Worm (Caenorhabditis elegans) whole organism, young adult: ENCODE data around the gene fbxl-1.

Source experiments
- B0035.1 ChIP-seq: sonication (generic microtip); optimal IDR thresholded peaks from 2 replicates; lab custom pipeline; 2016; ENCODE audit warnings: missing genetic modification characterization, mild to moderate bottlenecking, missing compliant biosample characterization, missing genotype, missing genetic modification reagents
- B0261.1 ChIP-seq: sonication (generic microtip); optimal IDR thresholded peaks from 2 replicates; lab custom pipeline; 2016; ENCODE audit warnings: mild to moderate bottlenecking, missing genetic modification characterization, moderate library complexity, missing compliant biosample characterization
- C17E4.6 ChIP-seq: fragments of 200-800 bp; sonication (Bioruptor generic); IDR thresholded peaks from 2 replicates; pipeline ENCODE4 v1.3.6; 2022; ENCODE audit warnings: missing genetic modification reagents, missing genetic modification characterization, missing compliant biosample characterization
- F22D6.2 ChIP-seq: sonication (generic microtip); optimal IDR thresholded peaks from 2 replicates; lab custom pipeline; 2016; ENCODE audit warnings: mild to moderate bottlenecking, missing genetic modification characterization, missing compliant biosample characterization
- F37B4.10 ChIP-seq: fragments of 200-800 bp; sonication (Bioruptor generic); IDR thresholded peaks from 2 replicates; pipeline ENCODE4 v1.3.6; 2022; ENCODE audit warnings: missing genetic modification characterization, missing compliant biosample characterization
- K12H6.12 ChIP-seq: fragments of 200-800 bp; sonication (Bioruptor generic); optimal IDR thresholded peaks from 2 replicates; lab custom pipeline; 2018; ENCODE audit warnings: mild to moderate bottlenecking, missing genetic modification characterization, missing compliant biosample characterization
- T07F8.4 ChIP-seq: sonication (generic microtip); optimal IDR thresholded peaks from 2 replicates; lab custom pipeline; 2016; ENCODE audit warnings: mild to moderate bottlenecking, missing genetic modification characterization, moderate library complexity, missing compliant biosample characterization
- aptf-2 ChIP-seq: fragments of 200-800 bp; sonication (Bioruptor generic); conservative IDR thresholded peaks from 2 replicates; pipeline ENCODE4 v1.3.6; 2022; ENCODE audit warnings: missing genetic modification reagents, missing genetic modification characterization, missing compliant biosample characterization
- atf-7 ChIP-seq: sonication (generic microtip); optimal IDR thresholded peaks from 2 replicates; lab custom pipeline; 2017; ENCODE audit warnings: mild to moderate bottlenecking, missing genetic modification characterization, missing compliant biosample characterization
- attf-3 ChIP-seq: fragments of 200-800 bp; sonication (Bioruptor generic); conservative IDR thresholded peaks from 2 replicates; pipeline ENCODE4 v1.3.6; 2022; ENCODE audit warnings: missing genetic modification reagents, missing genetic modification characterization, missing compliant biosample characterization
- bed-1 ChIP-seq: fragments of 200-800 bp; sonication (Bioruptor generic); IDR thresholded peaks from 2 replicates; pipeline ENCODE4 v1.3.6; 2022; ENCODE audit warnings: missing genetic modification reagents, missing genetic modification characterization, missing compliant biosample characterization
- bed-2 ChIP-seq: fragments of 200-800 bp; sonication (Bioruptor generic); IDR thresholded peaks from 2 replicates; pipeline ENCODE4 v1.3.6; 2022; ENCODE audit warnings: missing genetic modification reagents, missing genetic modification characterization, missing compliant biosample characterization
- ccch-3 ChIP-seq: fragments of 200-800 bp; sonication (Bioruptor generic); optimal IDR thresholded peaks from 2 replicates; lab custom pipeline; 2018; ENCODE audit warnings: mild to moderate bottlenecking, missing genetic modification characterization, missing compliant biosample characterization
- ceh-79 ChIP-seq: sonication (generic microtip); optimal IDR thresholded peaks from 2 replicates; lab custom pipeline; 2017; ENCODE audit warnings: mild to moderate bottlenecking, missing genetic modification characterization, missing compliant biosample characterization
- ceh-91 ChIP-seq: fragments of 200-800 bp; sonication (Bioruptor generic); IDR thresholded peaks from 2 replicates; pipeline ENCODE4 v1.3.6; 2022; ENCODE audit warnings: missing genetic modification reagents, missing genetic modification characterization, missing compliant biosample characterization
- dpl-1 ChIP-seq: fragments of 150-350 bp; optimal IDR thresholded peaks from 2 replicates; lab custom pipeline; 2014; ENCODE audit warnings: missing biosample characterization, missing genetic modification reagents, missing genetic modification characterization
- hlh-12 ChIP-seq: sonication (generic microtip); optimal IDR thresholded peaks from 2 replicates; lab custom pipeline; 2016; ENCODE audit warnings: missing genetic modification characterization, missing compliant biosample characterization
- hmg-1.2 ChIP-seq: fragments of 200-800 bp; sonication (Bioruptor generic); IDR thresholded peaks from 2 replicates; pipeline ENCODE4 v1.3.6; 2022; ENCODE audit warnings: missing genetic modification reagents, missing genetic modification characterization, missing compliant biosample characterization
- let-526 ChIP-seq: fragments of 200-800 bp; sonication (Bioruptor generic); IDR thresholded peaks from 2 replicates; pipeline ENCODE4 v1.3.6; 2022; ENCODE audit warnings: missing genetic modification reagents, missing genetic modification characterization, missing compliant biosample characterization
- lin-35 ChIP-seq, 3 experiments: fragments of 150-350 bp in 2 of 3; sonication (generic microtip) in 1 of 3; optimal IDR thresholded peaks; 2 replicates each; lab custom pipeline; 2014 to 2018; ENCODE audit warnings: missing biosample characterization in 3 of 3, missing genetic modification characterization in 3 of 3, missing genetic modification reagents in 3 of 3
- lin-54 ChIP-seq: fragments of 200-800 bp; sonication (Bioruptor generic); optimal IDR thresholded peaks from 2 replicates; lab custom pipeline; 2018; ENCODE audit warnings: mild to moderate bottlenecking, missing genetic modification characterization, missing compliant biosample characterization
- lsl-1 ChIP-seq: fragments of 200-800 bp; sonication (Bioruptor generic); optimal IDR thresholded peaks from 2 replicates; lab custom pipeline; 2018; ENCODE audit warnings: mild to moderate bottlenecking, missing genetic modification characterization, moderate library complexity, missing compliant biosample characterization
- madf-3 ChIP-seq: fragments of 200-800 bp; sonication (Bioruptor generic); IDR thresholded peaks from 2 replicates; pipeline ENCODE4 v1.3.6; 2022; ENCODE audit warnings: missing genetic modification reagents, missing genetic modification characterization, missing compliant biosample characterization
- madf-6 ChIP-seq: fragments of 200-800 bp; sonication (Bioruptor generic); IDR thresholded peaks from 2 replicates; pipeline ENCODE4 v1.3.6; 2022; ENCODE audit warnings: missing genetic modification reagents, missing genetic modification characterization, missing compliant biosample characterization
- madf-8 ChIP-seq: fragments of 200-800 bp; sonication (Bioruptor generic); conservative IDR thresholded peaks from 2 replicates; pipeline ENCODE4 v1.3.6; 2022; ENCODE audit warnings: missing genetic modification reagents, missing genetic modification characterization, missing compliant biosample characterization
- nfyb-1 ChIP-seq: fragments of 200-800 bp; sonication (Bioruptor generic); IDR thresholded peaks from 2 replicates; pipeline ENCODE4 v1.3.6; 2022; ENCODE audit warnings: missing genetic modification reagents, missing genetic modification characterization, missing compliant biosample characterization
- snpc-1.1 ChIP-seq: sonication (generic microtip); optimal IDR thresholded peaks from 2 replicates; lab custom pipeline; 2017; ENCODE audit warnings: missing genetic modification characterization, mild to moderate bottlenecking, missing compliant biosample characterization, antibody characterized with exemption, moderate library complexity, missing genotype, missing genetic modification reagents; ENCODE audit not compliant: insufficient read depth
- snpc-1.3 ChIP-seq: sonication (generic microtip); optimal IDR thresholded peaks from 2 replicates; lab custom pipeline; 2017; ENCODE audit warnings: missing genetic modification characterization, mild to moderate bottlenecking, missing compliant biosample characterization, antibody characterized with exemption, moderate library complexity, missing genotype, missing genetic modification reagents; ENCODE audit not compliant: insufficient read depth
- unc-130 ChIP-seq: sonication (generic microtip); optimal IDR thresholded peaks from 2 replicates; lab custom pipeline; 2016; ENCODE audit warnings: missing genetic modification reagents, missing genetic modification characterization, missing compliant biosample characterization
- ztf-26 ChIP-seq: sonication (generic microtip); optimal IDR thresholded peaks from 2 replicates; lab custom pipeline; 2017; ENCODE audit warnings: missing genetic modification characterization, missing compliant biosample characterization
- ztf-3 ChIP-seq: fragments of 200-800 bp; sonication (Bioruptor generic); optimal IDR thresholded peaks from 2 replicates; lab custom pipeline; 2018; ENCODE audit warnings: mild to moderate bottlenecking, missing genetic modification characterization, missing compliant biosample characterization

The fbxl-1 gene

DNA sequence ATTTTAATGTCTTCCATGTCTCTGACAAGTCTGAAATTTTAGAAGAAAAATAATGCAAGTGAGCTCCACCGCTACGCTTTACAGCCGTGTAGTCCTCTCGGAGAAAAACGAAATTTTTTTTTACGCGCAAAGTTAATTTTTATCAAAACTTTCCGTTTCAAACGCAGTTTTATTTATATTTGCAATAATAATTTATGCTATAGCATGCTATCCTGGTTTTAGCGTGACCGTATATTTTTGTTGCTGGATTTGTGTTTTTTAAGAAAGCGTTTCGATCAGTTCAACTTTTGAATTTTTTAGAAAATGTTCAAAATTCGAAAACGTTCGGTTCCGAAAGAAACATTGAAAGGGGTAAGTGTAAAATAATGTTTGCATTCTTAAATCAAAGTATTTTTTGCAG is 35.9 kb upstream of the fbxl-1 start, which contains the start of gene C50C3.1:
Gene C50C3.1 (plus strand): TSS at position 301 of the 400 bp plus-strand sequence.
- no peak for TF ChIP-seq bed-1 (GFP tag; lab: Robert Waterston, UW)
- TF ChIP-seq lsl-1: peak; percentile 48
- no peak for TF ChIP-seq lin-54 (GFP tag; lab: Kevin White, UChicago)
- no peak for TF ChIP-seq madf-6 (GFP tag; lab: Robert Waterston, UW)
- TF ChIP-seq attf-3 (GFP tag; lab: Robert Waterston, UW): no peak
- TF ChIP-seq hmg-1.2 (GFP tag; lab: Robert Waterston, UW): peak; percentile 36; the same call in 1 of the 2 replicates

DNA sequence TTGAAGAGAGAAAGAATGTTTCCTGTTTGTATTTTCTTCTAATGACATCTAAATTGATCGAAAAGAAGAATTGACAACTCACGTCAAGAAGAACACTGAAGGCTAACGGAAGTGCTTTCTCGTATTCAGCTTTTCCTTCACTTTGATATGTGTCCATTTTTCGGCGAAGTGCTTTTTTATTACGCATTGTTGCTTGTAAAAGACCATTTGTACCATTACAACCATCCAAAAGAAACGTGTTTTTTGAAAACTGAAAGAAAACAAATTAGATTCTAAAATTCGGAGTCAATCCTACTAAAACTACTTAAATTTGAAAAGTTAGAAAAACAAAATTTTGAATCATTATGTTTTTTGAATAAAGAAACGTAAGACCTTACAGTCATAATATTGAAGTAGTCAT is 28.6 kb upstream of the fbxl-1 start:
- TF ChIP-seq lsl-1 (no peak), nfyb-1 (GFP tag; lab: Robert Waterston, UW) (no peak), dpl-1 (GFP tag; lab: Kevin White, UChicago) (no peak), F37B4.10 (GFP tag; lab: Robert Waterston, UW) (no peak), bed-2 (GFP tag; lab: Robert Waterston, UW) (no peak), T07F8.4 (tag; lab: Kevin White, UChicago) (no peak), madf-8 (GFP tag; lab: Robert Waterston, UW) (no peak), lin-54 (GFP tag; lab: Kevin White, UChicago) (no peak), snpc-1.1 (tag; lab: Kevin White, UChicago) (no peak), B0035.1 (tag; lab: Kevin White, UChicago) (no peak), F22D6.2 (tag; lab: Kevin White, UChicago) (no peak), ztf-26 (tag; lab: Kevin White, UChicago) (no peak), B0261.1 (tag; lab: Kevin White, UChicago) (no peak), C17E4.6 (no peak), atf-7 (tag; lab: Kevin White, UChicago) (no peak)

DNA sequence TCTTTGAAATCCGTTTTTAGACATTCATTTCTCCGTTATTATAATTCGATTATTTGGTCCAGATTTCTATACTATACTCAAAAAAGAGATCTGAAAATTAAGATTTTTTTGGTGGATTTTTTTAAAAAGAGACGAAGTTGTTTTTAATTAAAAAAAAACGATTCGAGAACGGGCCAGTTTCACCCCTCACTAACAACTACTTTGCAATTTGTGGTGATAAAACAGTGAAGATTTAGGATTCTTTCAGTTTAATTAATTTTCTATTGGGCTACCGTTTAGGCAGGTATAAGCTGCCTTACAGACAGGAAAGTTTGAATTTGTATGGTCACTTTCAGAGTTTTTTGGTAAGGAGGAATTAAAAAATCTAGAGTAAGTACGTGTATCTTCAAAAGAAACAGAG is 26.5 kb upstream of the fbxl-1 start, which contains the start of gene unc-36:
Gene unc-36 (minus strand): TSS at position 101 of the 400 bp plus-strand sequence.
- TF ChIP-seq snpc-1.3 (tag; lab: Kevin White, UChicago) (no peak), ceh-91 (GFP tag; lab: Robert Waterston, UW) (no peak), ceh-79 (tag; lab: Kevin White, UChicago) (no peak), unc-130 (GFP tag; lab: Kevin White, UChicago) (no peak), madf-3 (GFP tag; lab: Robert Waterston, UW) (no peak), lin-35 (GFP tag; optimal IDR thresholded peaks at IDR 0.05; lab: Kevin White, UChicago) (no peak), ccch-3 (no peak), attf-3 (GFP tag; lab: Robert Waterston, UW) (no peak)

DNA sequence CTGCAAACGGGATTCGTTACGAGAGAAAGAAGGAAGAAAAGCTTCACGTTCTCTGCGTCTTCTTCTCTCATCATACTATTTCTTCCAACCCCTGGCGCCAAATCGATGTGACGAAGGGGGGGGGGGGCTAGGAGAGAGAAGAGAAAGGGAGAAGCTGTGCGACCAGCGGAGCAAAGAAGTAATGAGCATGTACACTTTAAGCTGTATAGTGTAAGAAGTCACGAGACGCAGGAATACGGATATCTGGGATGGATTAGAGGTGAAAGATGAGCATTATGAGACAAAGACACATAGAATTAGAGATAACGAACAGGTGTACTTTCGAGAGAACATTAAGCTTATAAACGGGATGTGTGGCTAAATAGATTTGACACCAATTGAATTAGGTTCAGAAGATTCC is 25.9 kb upstream of the fbxl-1 start:
- TF ChIP-seq F22D6.2 (tag; lab: Kevin White, UChicago) (no peak), T07F8.4 (tag; lab: Kevin White, UChicago) (no peak), K12H6.12 (tag; lab: Kevin White, UChicago) (peak; percentile 65)

DNA sequence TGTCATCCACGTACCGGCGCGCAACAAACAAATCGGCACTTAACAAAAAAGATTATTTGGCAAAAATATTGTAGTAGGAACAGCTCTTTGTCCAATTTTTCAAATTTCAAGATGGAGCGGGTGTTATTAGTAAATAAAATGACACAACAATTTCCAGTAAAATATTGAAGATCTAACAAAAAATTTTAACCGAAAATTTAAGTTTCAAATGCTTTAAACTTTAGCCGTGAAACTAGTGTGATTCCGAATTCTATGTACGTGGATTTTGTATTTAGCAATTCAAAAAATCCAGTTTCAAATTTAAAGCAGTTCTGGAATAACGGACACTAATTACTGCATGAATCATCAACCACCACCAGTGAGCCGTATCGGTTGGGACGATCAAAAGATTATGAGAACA is 24.9 kb upstream of the fbxl-1 start, which contains the start of gene snb-5:
Gene snb-5 (plus strand): TSS at position 301 of the 400 bp plus-strand sequence.
- TF ChIP-seq aptf-2 (GFP tag; lab: Robert Waterston, UW) (no peak), hlh-12 (tag; lab: Kevin White, UChicago) (no peak), let-526 (no peak), ztf-3 (GFP tag; lab: Kevin White, UChicago) (no peak), F37B4.10 (GFP tag; lab: Robert Waterston, UW) (no peak)
